Worm (Caenorhabditis elegans): ENCODE results near the gene wdr-60.

- TF ChIP-seq dao-5 (tag; optimal IDR thresholded peaks at IDR 0.05) (no peak), W03F9.2 (tag; optimal IDR thresholded peaks at IDR 0.05) (no peak)
These were observed 34.7 kb downstream of the wdr-60 start, which contains the start of gene R144.3 for ce11 chrIII:5021689-5022088.

All from whole organism, L4/young adult.